Worm (Caenorhabditis elegans) whole organism, young adult: ENCODE data around the gene clec-121.

ENCODE experiments used
- B0019.2 ChIP-seq: fragments of 200-800 bp; sonication (Bioruptor generic); conservative IDR thresholded peaks from 2 replicates; pipeline ENCODE4 v1.3.6; 2022; ENCODE audit warnings: missing genetic modification reagents, missing genetic modification characterization, missing compliant biosample characterization
- B0035.1 ChIP-seq: sonication (generic microtip); optimal IDR thresholded peaks from 2 replicates; lab custom pipeline; 2016; ENCODE audit warnings: missing genetic modification characterization, mild to moderate bottlenecking, missing compliant biosample characterization, missing genotype, missing genetic modification reagents
- C17E4.6 ChIP-seq: fragments of 200-800 bp; sonication (Bioruptor generic); IDR thresholded peaks from 2 replicates; pipeline ENCODE4 v1.3.6; 2022; ENCODE audit warnings: missing genetic modification reagents, missing genetic modification characterization, missing compliant biosample characterization
- F22D6.2 ChIP-seq: sonication (generic microtip); optimal IDR thresholded peaks from 2 replicates; lab custom pipeline; 2016; ENCODE audit warnings: mild to moderate bottlenecking, missing genetic modification characterization, missing compliant biosample characterization
- F37B4.10 ChIP-seq: fragments of 200-800 bp; sonication (Bioruptor generic); IDR thresholded peaks from 2 replicates; pipeline ENCODE4 v1.3.6; 2022; ENCODE audit warnings: missing genetic modification characterization, missing compliant biosample characterization
- F39B2.1 ChIP-seq: fragments of 200-800 bp; sonication (Bioruptor generic); IDR thresholded peaks from 2 replicates; pipeline ENCODE4 v1.3.6; 2022; ENCODE audit warnings: missing genetic modification reagents, missing genetic modification characterization, missing compliant biosample characterization
- F49E8.2 ChIP-seq: sonication (generic microtip); optimal IDR thresholded peaks from 3 replicates; lab custom pipeline; 2017; ENCODE audit warnings: missing genetic modification characterization, mild to moderate bottlenecking, missing compliant biosample characterization, antibody characterized with exemption, moderate library complexity; ENCODE audit not compliant: insufficient read depth
- F52B5.7 ChIP-seq: sonication (generic microtip); optimal IDR thresholded peaks from 2 replicates; lab custom pipeline; 2016; ENCODE audit warnings: mild to moderate bottlenecking, missing genetic modification characterization, missing compliant biosample characterization
- F57A8.1 ChIP-seq: fragments of 200-800 bp; sonication (Bioruptor generic); optimal IDR thresholded peaks from 2 replicates; lab custom pipeline; 2018; ENCODE audit warnings: mild to moderate bottlenecking, missing genetic modification characterization, moderate library complexity, missing compliant biosample characterization
- K11D2.4 ChIP-seq: fragments of 200-800 bp; sonication (Bioruptor generic); IDR thresholded peaks from 2 replicates; pipeline ENCODE4 v1.3.6; 2022; ENCODE audit warnings: missing genetic modification reagents, missing genetic modification characterization, missing compliant biosample characterization
- T07F8.4 ChIP-seq: sonication (generic microtip); optimal IDR thresholded peaks from 2 replicates; lab custom pipeline; 2016; ENCODE audit warnings: mild to moderate bottlenecking, missing genetic modification characterization, moderate library complexity, missing compliant biosample characterization
- T26A5.8 ChIP-seq: sonication (generic microtip); optimal IDR thresholded peaks from 2 replicates; lab custom pipeline; 2016; ENCODE audit warnings: missing genetic modification characterization, missing compliant biosample characterization
- Y53F4B.3 ChIP-seq: fragments of 200-800 bp; sonication (Bioruptor generic); IDR thresholded peaks from 2 replicates; pipeline ENCODE4 v1.3.6; 2022; ENCODE audit warnings: missing genetic modification reagents, missing genetic modification characterization, missing compliant biosample characterization
- Y79H2A.3 ChIP-seq: fragments of 200-800 bp; sonication (Bioruptor generic); conservative IDR thresholded peaks from 2 replicates; pipeline ENCODE4 v1.3.6; 2022; ENCODE audit warnings: missing genetic modification reagents, missing genetic modification characterization, missing compliant biosample characterization
- Y95B8A.8 ChIP-seq: fragments of 200-800 bp; sonication (Bioruptor generic); IDR thresholded peaks from 2 replicates; pipeline ENCODE4 v1.3.6; 2022; ENCODE audit warnings: missing genetic modification reagents, missing genetic modification characterization, missing compliant biosample characterization
- ZK185.1 ChIP-seq: sonication (generic microtip); optimal IDR thresholded peaks from 2 replicates; lab custom pipeline; 2016; ENCODE audit warnings: mild to moderate bottlenecking, missing genetic modification characterization, missing compliant biosample characterization; ENCODE audit not compliant: poor library complexity, severe bottlenecking
- aptf-3 ChIP-seq: fragments of 200-800 bp; sonication (Bioruptor generic); IDR thresholded peaks from 2 replicates; pipeline ENCODE4 v1.3.6; 2022; ENCODE audit warnings: missing genetic modification characterization, missing compliant biosample characterization
- atf-7 ChIP-seq: sonication (generic microtip); optimal IDR thresholded peaks from 2 replicates; lab custom pipeline; 2017; ENCODE audit warnings: mild to moderate bottlenecking, missing genetic modification characterization, missing compliant biosample characterization
- athp-1 ChIP-seq: sonication (generic microtip); optimal IDR thresholded peaks from 2 replicates; lab custom pipeline; 2017; ENCODE audit warnings: mild to moderate bottlenecking, missing genetic modification characterization, missing compliant biosample characterization
- attf-5 ChIP-seq: fragments of 200-800 bp; sonication (Bioruptor generic); optimal IDR thresholded peaks from 2 replicates; lab custom pipeline; 2018; ENCODE audit warnings: mild to moderate bottlenecking, missing genetic modification characterization, missing compliant biosample characterization
- bed-2 ChIP-seq: fragments of 200-800 bp; sonication (Bioruptor generic); IDR thresholded peaks from 2 replicates; pipeline ENCODE4 v1.3.6; 2022; ENCODE audit warnings: missing genetic modification reagents, missing genetic modification characterization, missing compliant biosample characterization
- cebp-1 ChIP-seq, 2 experiments: fragments of 200-800 bp in 1 of 2; sonication (Bioruptor generic) in 1 of 2; sonication (generic microtip) in 1 of 2; IDR thresholded peaks in 1 of 2; optimal IDR thresholded peaks in 1 of 2; 2 replicates each; pipeline versions ENCODE4 v1.3.6 to Lab custom; 2017 to 2022; ENCODE audit warnings: missing compliant biosample characterization in 2 of 2, missing genetic modification characterization in 2 of 2, mild to moderate bottlenecking in 1 of 2, missing genetic modification reagents in 1 of 2, moderate library complexity in 1 of 2
- ceh-27 ChIP-seq: fragments of 200-800 bp; sonication (Bioruptor generic); optimal IDR thresholded peaks from 2 replicates; lab custom pipeline; 2018; ENCODE audit warnings: mild to moderate bottlenecking, missing genetic modification characterization, moderate library complexity, missing compliant biosample characterization
- ceh-58 ChIP-seq: fragments of 200-800 bp; sonication (Bioruptor generic); IDR thresholded peaks from 2 replicates; pipeline ENCODE4 v1.3.6; 2022; ENCODE audit warnings: missing genetic modification characterization, missing compliant biosample characterization
- ceh-91 ChIP-seq: fragments of 200-800 bp; sonication (Bioruptor generic); IDR thresholded peaks from 2 replicates; pipeline ENCODE4 v1.3.6; 2022; ENCODE audit warnings: missing genetic modification reagents, missing genetic modification characterization, missing compliant biosample characterization
- dpff-1 ChIP-seq: sonication (generic microtip); optimal IDR thresholded peaks from 2 replicates; lab custom pipeline; 2017; ENCODE audit warnings: mild to moderate bottlenecking, missing genetic modification characterization, missing compliant biosample characterization
- hsf-1 ChIP-seq: fragments of 200-800 bp; sonication (Bioruptor generic); IDR thresholded peaks from 2 replicates; pipeline ENCODE4 v1.3.6; 2022; ENCODE audit warnings: missing genetic modification reagents, missing genetic modification characterization, missing compliant biosample characterization
- lsy-27 ChIP-seq: sonication (generic microtip); optimal IDR thresholded peaks from 2 replicates; lab custom pipeline; 2017; ENCODE audit warnings: missing genetic modification characterization, mild to moderate bottlenecking, missing compliant biosample characterization, antibody characterized with exemption, missing genotype, borderline replicate concordance; ENCODE audit not compliant: insufficient read depth
- madf-3 ChIP-seq: fragments of 200-800 bp; sonication (Bioruptor generic); IDR thresholded peaks from 2 replicates; pipeline ENCODE4 v1.3.6; 2022; ENCODE audit warnings: missing genetic modification reagents, missing genetic modification characterization, missing compliant biosample characterization
- mcd-1 ChIP-seq: fragments of 200-800 bp; sonication (Bioruptor generic); IDR thresholded peaks from 2 replicates; pipeline ENCODE4 v1.3.6; 2022; ENCODE audit warnings: missing genetic modification reagents, missing genetic modification characterization, missing compliant biosample characterization
- mel-28 ChIP-seq: sonication (generic microtip); optimal IDR thresholded peaks from 2 replicates; lab custom pipeline; 2016; ENCODE audit warnings: borderline replicate concordance, mild to moderate bottlenecking, missing genetic modification characterization, missing compliant biosample characterization
- nhr-120 ChIP-seq: fragments of 200-800 bp; sonication (Bioruptor generic); IDR thresholded peaks from 2 replicates; pipeline ENCODE4 v1.3.6; 2022; ENCODE audit warnings: missing genetic modification characterization, missing compliant biosample characterization
- nhr-27 ChIP-seq: fragments of 200-800 bp; sonication (Bioruptor generic); optimal IDR thresholded peaks from 2 replicates; lab custom pipeline; 2018; ENCODE audit warnings: mild to moderate bottlenecking, missing genetic modification characterization, moderate library complexity, missing compliant biosample characterization
- pbrm-1 ChIP-seq: fragments of 200-800 bp; sonication (Bioruptor generic); IDR thresholded peaks from 2 replicates; pipeline ENCODE4 v1.3.6; 2022; ENCODE audit warnings: missing genetic modification reagents, missing genetic modification characterization, missing compliant biosample characterization
- rpc-1 ChIP-seq, 2 experiments: fragments of 150-350 bp in 1 of 2; sonication (generic microtip) in 1 of 2; optimal IDR thresholded peaks; 2 replicates each; lab custom pipeline; 2014 to 2018; ENCODE audit warnings: missing biosample characterization in 1 of 2, missing genetic modification characterization in 1 of 2, missing genetic modification reagents in 1 of 2, missing genotype in 1 of 2
- snpc-1.1 ChIP-seq: sonication (generic microtip); optimal IDR thresholded peaks from 2 replicates; lab custom pipeline; 2017; ENCODE audit warnings: missing genetic modification characterization, mild to moderate bottlenecking, missing compliant biosample characterization, antibody characterized with exemption, moderate library complexity, missing genotype, missing genetic modification reagents; ENCODE audit not compliant: insufficient read depth
- unc-130 ChIP-seq: sonication (generic microtip); optimal IDR thresholded peaks from 2 replicates; lab custom pipeline; 2016; ENCODE audit warnings: missing genetic modification reagents, missing genetic modification characterization, missing compliant biosample characterization
- unc-62 ChIP-seq: fragments of 150-350 bp; optimal IDR thresholded peaks from 2 replicates; lab custom pipeline; 2014; ENCODE audit warnings: missing biosample characterization, missing genetic modification reagents, missing genetic modification characterization
- ztf-18 ChIP-seq: sonication (generic microtip); optimal IDR thresholded peaks from 2 replicates; lab custom pipeline; 2016; ENCODE audit warnings: missing genotype, mild to moderate bottlenecking, missing genetic modification characterization, missing compliant biosample characterization

Gene clec-121

DNA sequence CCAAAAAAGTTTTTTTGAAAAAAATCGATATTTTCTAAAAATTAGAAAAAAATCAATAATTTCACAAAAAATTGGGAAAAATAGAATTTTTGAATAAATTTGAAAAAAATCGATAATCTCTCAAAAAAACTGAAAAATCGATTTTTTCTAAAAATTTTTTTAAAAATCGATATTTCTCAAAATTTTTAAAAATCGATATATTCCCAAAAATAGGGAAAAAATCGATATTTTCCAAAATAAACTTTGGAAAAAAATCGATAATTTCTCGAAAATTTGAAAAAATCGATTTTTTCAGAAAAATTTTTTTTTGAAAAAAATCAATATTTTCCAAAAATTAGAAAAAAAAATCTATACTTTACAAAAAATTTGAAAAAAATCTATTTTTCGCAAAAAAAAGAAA is 37.5 kb upstream of the clec-121 start:
- TF ChIP-seq unc-130 (no peak), snpc-1.1 (no peak), mcd-1 (GFP tag; lab: Robert Waterston, UW) (no peak), K11D2.4 (GFP tag; lab: Robert Waterston, UW) (no peak), ZK185.1 (tag; lab: Kevin White, UChicago) (no peak), ceh-58 (GFP tag; lab: Robert Waterston, UW) (no peak), bed-2 (no peak), atf-7 (tag; lab: Kevin White, UChicago) (no peak), unc-62 (GFP tag; lab: Kevin White, UChicago) (no peak), B0035.1 (tag; lab: Kevin White, UChicago) (no peak), dpff-1 (tag; lab: Kevin White, UChicago) (no peak), T07F8.4 (tag; lab: Kevin White, UChicago) (no peak), athp-1 (no peak), B0019.2 (GFP tag; lab: Robert Waterston, UW) (no peak), rpc-1 (optimal IDR thresholded peaks at IDR 0.05; lab: Kevin White, UChicago) (no peak), rpc-1 (tag; optimal IDR thresholded peaks at IDR 0.05; lab: Kevin White, UChicago) (no peak), F22D6.2 (tag; lab: Kevin White, UChicago) (no peak), cebp-1 (GFP tag; IDR thresholded peaks at IDR 0.05; lab: Robert Waterston, UW) (no peak), cebp-1 (tag; optimal IDR thresholded peaks at IDR 0.05; lab: Kevin White, UChicago) (no peak), Y95B8A.8 (no peak)
- TF ChIP-seq, all 124 proteins: peak for 0

ce11 chrII:3065086-3065485 is 37.0 kb upstream of the clec-121 start:
- no peak for TF ChIP-seq F39B2.1 (GFP tag; lab: Robert Waterston, UW)
- TF ChIP-seq F49E8.2 (tag; lab: Kevin White, UChicago) = no peak
- TF ChIP-seq F37B4.10 (GFP tag; lab: Robert Waterston, UW) = no peak
- TF ChIP-seq T07F8.4 (tag; lab: Kevin White, UChicago) = no peak
- no peak for TF ChIP-seq C17E4.6 (GFP tag; lab: Robert Waterston, UW)
- TF ChIP-seq Y53F4B.3 (GFP tag; lab: Robert Waterston, UW) = no peak

ce11 chrII:3066401-3066800 is 35.7 kb upstream of the clec-121 start:
- TF ChIP-seq attf-5 (GFP tag; lab: Kevin White, UChicago) (no peak), ZK185.1 (tag; lab: Kevin White, UChicago) (no peak), ztf-18 (tag; lab: Kevin White, UChicago) (no peak)
- TF ChIP-seq, all 124 proteins: peak for 0

DNA sequence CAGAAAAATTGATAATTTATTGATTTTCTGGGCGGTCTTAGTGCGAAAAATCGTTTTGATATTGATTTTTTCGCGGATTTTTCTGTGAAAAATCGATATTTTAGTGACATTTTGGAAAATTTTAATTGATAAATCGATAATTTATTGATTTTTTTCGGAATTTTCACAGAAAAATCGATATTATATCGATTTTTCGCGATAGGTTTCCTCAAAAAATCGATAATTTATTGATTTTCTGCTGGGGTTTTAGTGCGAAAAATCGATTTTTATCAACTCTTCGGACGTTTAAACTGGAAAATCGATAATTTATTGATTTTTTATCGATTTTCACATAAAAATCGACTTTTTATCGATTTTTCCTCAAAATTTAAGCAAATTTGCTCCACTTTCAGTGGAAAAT is 34.7 kb upstream of the clec-121 start:
- TF ChIP-seq ceh-91 (no peak), hsf-1 (GFP tag; lab: Robert Waterston, UW) (no peak), T26A5.8 (no peak), attf-5 (GFP tag; lab: Kevin White, UChicago) (no peak)
- TF ChIP-seq, all 124 proteins: peak for 0

- no peak for TF ChIP-seq madf-3
- no peak for TF ChIP-seq nhr-120 (GFP tag; lab: Robert Waterston, UW)
- no peak for TF ChIP-seq F52B5.7 (tag; lab: Kevin White, UChicago)
- no peak for TF ChIP-seq pbrm-1 (GFP tag; lab: Robert Waterston, UW)
- TF ChIP-seq Y79H2A.3 (GFP tag; lab: Robert Waterston, UW) = no peak
- no peak for TF ChIP-seq aptf-3 (GFP tag; lab: Robert Waterston, UW)
- TF ChIP-seq bed-2 = no peak
- TF ChIP-seq F57A8.1 = no peak
- no peak for TF ChIP-seq ceh-27 (GFP tag; lab: Kevin White, UChicago)
- no peak for TF ChIP-seq mel-28
- TF ChIP-seq nhr-27 (tag; lab: Kevin White, UChicago) = no peak
- TF ChIP-seq lsy-27 (tag; lab: Kevin White, UChicago) = no peak
These were observed 34.2 kb upstream of the clec-121 start for ce11 chrII:3067896-3068295.
